Worm (Caenorhabditis elegans) whole organism, L4 larva: Measurements from ENCODE around the gene C55B6.7.

Experiments
- F10B5.3 ChIP-seq: sonication (generic microtip); optimal IDR thresholded peaks from 2 replicates; lab custom pipeline; 2016; ENCODE audit warnings: mild to moderate bottlenecking, missing genetic modification characterization, missing compliant biosample characterization
- T20F7.1 ChIP-seq: fragments of 200-800 bp; sonication (Bioruptor generic); optimal IDR thresholded peaks from 2 replicates; lab custom pipeline; 2018; ENCODE audit warnings: mild to moderate bottlenecking, missing genetic modification characterization, missing compliant biosample characterization
- T26A8.4 ChIP-seq: fragments of 200-800 bp; sonication (Bioruptor generic); IDR thresholded peaks from 2 replicates; pipeline ENCODE4 v1.3.6; 2022; ENCODE audit warnings: missing genetic modification characterization, missing compliant biosample characterization
- Y105C5A.15 ChIP-seq: fragments of 200-800 bp; sonication (Bioruptor generic); IDR thresholded peaks from 2 replicates; pipeline ENCODE4 v1.3.6; 2022; ENCODE audit warnings: missing genetic modification characterization, missing compliant biosample characterization
- Y5F2A.4 ChIP-seq: fragments of 200-800 bp; sonication (Bioruptor generic); optimal IDR thresholded peaks from 2 replicates; lab custom pipeline; 2018; ENCODE audit warnings: mild to moderate bottlenecking, missing genetic modification characterization, missing compliant biosample characterization
- aha-1 ChIP-seq: fragments of 150-350 bp; peaks from one replicate; lab custom pipeline; 2014; ENCODE audit warnings: missing biosample characterization, missing genetic modification characterization
- ceh-32 ChIP-seq: sonication (generic microtip); optimal IDR thresholded peaks from 2 replicates; lab custom pipeline; 2016; ENCODE audit warnings: mild to moderate bottlenecking, missing genetic modification characterization, missing compliant biosample characterization; ENCODE audit not compliant: poor library complexity
- ces-1 ChIP-seq: fragments of 150-350 bp; sonication (generic microtip); optimal IDR thresholded peaks from 4 replicates; lab custom pipeline; 2014; ENCODE audit warnings: missing biosample characterization, missing genetic modification reagents, missing genetic modification characterization
- dpl-1 ChIP-seq: fragments of 150-350 bp; optimal IDR thresholded peaks from 2 replicates; lab custom pipeline; 2014; ENCODE audit warnings: missing biosample characterization, missing genetic modification reagents, missing genetic modification characterization
- dve-1 ChIP-seq: sonication (generic microtip); optimal IDR thresholded peaks from 2 replicates; lab custom pipeline; 2017; ENCODE audit warnings: antibody characterized with exemption, mild to moderate bottlenecking, missing genetic modification characterization, missing compliant biosample characterization; ENCODE audit not compliant: insufficient read depth
- egl-27 ChIP-seq: sonication (generic microtip); optimal IDR thresholded peaks from 3 replicates; lab custom pipeline; 2017; ENCODE audit warnings: missing biosample characterization, missing genetic modification reagents, missing genetic modification characterization
- hif-1 ChIP-seq, 2 experiments: sonication (generic microtip); optimal IDR thresholded peaks; 2 replicates each; lab custom pipeline; 2016 to 2017; ENCODE audit warnings: missing compliant biosample characterization in 2 of 2, missing genetic modification characterization in 2 of 2, missing genetic modification reagents in 2 of 2, missing genotype in 2 of 2, mild to moderate bottlenecking in 1 of 2
- hlh-11 ChIP-seq: fragments of 200-800 bp; sonication (Bioruptor generic); optimal IDR thresholded peaks from 2 replicates; lab custom pipeline; 2018; ENCODE audit warnings: mild to moderate bottlenecking, missing genetic modification characterization, missing compliant biosample characterization
- hlh-30 ChIP-seq: sonication (generic microtip); optimal IDR thresholded peaks from 2 replicates; lab custom pipeline; 2017; ENCODE audit warnings: antibody characterized with exemption, mild to moderate bottlenecking, missing genetic modification characterization, missing compliant biosample characterization; ENCODE audit not compliant: insufficient read depth
- hmg-1.1 ChIP-seq: fragments of 200-800 bp; sonication (Bioruptor generic); IDR thresholded peaks from 2 replicates; pipeline ENCODE4 v1.3.6; 2022; ENCODE audit warnings: missing genetic modification reagents, missing genetic modification characterization, missing compliant biosample characterization
- jun-1 ChIP-seq: fragments of 150-350 bp; optimal IDR thresholded peaks from 2 replicates; lab custom pipeline; 2014; ENCODE audit warnings: missing biosample characterization, missing genetic modification reagents, missing genetic modification characterization
- lin-15B ChIP-seq: fragments of 150-350 bp; sonication (generic microtip); optimal IDR thresholded peaks from 3 replicates; lab custom pipeline; 2014; ENCODE audit warnings: missing biosample characterization, missing genetic modification characterization
- madf-9 ChIP-seq: fragments of 200-800 bp; sonication (Bioruptor generic); conservative IDR thresholded peaks from 2 replicates; pipeline ENCODE4 v1.3.6; 2022; ENCODE audit warnings: missing genetic modification reagents, missing genetic modification characterization, missing compliant biosample characterization
- mdt-29 ChIP-seq: fragments of 200-800 bp; sonication (Bioruptor generic); IDR thresholded peaks from 2 replicates; pipeline ENCODE4 v1.3.6; 2022; ENCODE audit warnings: missing genetic modification reagents, missing genetic modification characterization, missing compliant biosample characterization
- mes-2 ChIP-seq: sonication (generic microtip); optimal IDR thresholded peaks from 2 replicates; lab custom pipeline; 2016; ENCODE audit warnings: missing genotype, mild to moderate bottlenecking, missing genetic modification characterization, missing compliant biosample characterization; ENCODE audit not compliant: poor library complexity, severe bottlenecking
- mxl-3 ChIP-seq: fragments of 200-800 bp; sonication (Bioruptor generic); optimal IDR thresholded peaks from 2 replicates; lab custom pipeline; 2018; ENCODE audit warnings: mild to moderate bottlenecking, missing genetic modification characterization, missing compliant biosample characterization
- nhr-11 ChIP-seq: fragments of 150-350 bp; optimal IDR thresholded peaks from 2 replicates; lab custom pipeline; 2014; ENCODE audit warnings: missing biosample characterization, missing genetic modification characterization
- nhr-111 ChIP-seq: fragments of 200-800 bp; sonication (Bioruptor generic); optimal IDR thresholded peaks from 2 replicates; lab custom pipeline; 2018; ENCODE audit warnings: mild to moderate bottlenecking, missing genetic modification characterization, missing compliant biosample characterization
- nhr-25 ChIP-seq: sonication (generic microtip); optimal IDR thresholded peaks from 2 replicates; lab custom pipeline; 2017; ENCODE audit warnings: missing genetic modification characterization, mild to moderate bottlenecking, missing compliant biosample characterization, antibody characterized with exemption, moderate library complexity, borderline replicate concordance; ENCODE audit not compliant: insufficient read depth
- nhr-48 ChIP-seq: sonication (generic microtip); optimal IDR thresholded peaks from 2 replicates; lab custom pipeline; 2016; ENCODE audit warnings: mild to moderate bottlenecking, missing genetic modification characterization, missing compliant biosample characterization
- saeg-2 ChIP-seq: fragments of 200-800 bp; sonication (Bioruptor generic); IDR thresholded peaks from 2 replicates; pipeline ENCODE4 v1.3.6; 2022; ENCODE audit warnings: missing genetic modification reagents, missing genetic modification characterization, missing compliant biosample characterization
- spr-3 ChIP-seq: fragments of 200-800 bp; sonication (Bioruptor generic); optimal IDR thresholded peaks from 2 replicates; lab custom pipeline; 2018; ENCODE audit warnings: mild to moderate bottlenecking, missing genetic modification characterization, missing compliant biosample characterization
- tra-1 ChIP-seq: fragments of 200-800 bp; sonication (Bioruptor generic); IDR thresholded peaks from 2 replicates; pipeline ENCODE4 v1.3.6; 2022; ENCODE audit warnings: missing genetic modification reagents, missing genetic modification characterization, missing compliant biosample characterization
- unc-39 ChIP-seq: sonication (generic microtip); optimal IDR thresholded peaks from 2 replicates; lab custom pipeline; 2017; ENCODE audit warnings: missing biosample characterization, missing genetic modification characterization
- zfp-3 ChIP-seq: fragments of 200-800 bp; sonication (Bioruptor generic); conservative IDR thresholded peaks from 2 replicates; pipeline ENCODE4 v1.3.6; 2022; ENCODE audit warnings: missing genetic modification reagents, missing genetic modification characterization, missing compliant biosample characterization
- zip-11 ChIP-seq: fragments of 200-800 bp; sonication (Bioruptor generic); IDR thresholded peaks from 2 replicates; pipeline ENCODE4 v1.3.6; 2022; ENCODE audit warnings: missing genetic modification characterization, missing compliant biosample characterization
- zip-2 ChIP-seq: fragments of 150-350 bp; optimal IDR thresholded peaks from 2 replicates; lab custom pipeline; 2014; ENCODE audit warnings: missing biosample characterization, missing genetic modification characterization

C55B6.7 gene

ce11 chrX:7210467-7211107 lies 18.8 kb upstream of the C55B6.7 start:
- TF ChIP-seq hlh-11 (peak; percentile 44), nhr-11 (tag; lab: Kevin White, UChicago) (peak; percentile 6), zip-11 (GFP tag; lab: Robert Waterston, UW) (no peak), Y105C5A.15 (GFP tag; lab: Robert Waterston, UW) (no peak), hlh-30 (tag; lab: Kevin White, UChicago) (peak; percentile 15), dve-1 (tag; lab: Kevin White, UChicago) (no peak), mxl-3 (GFP tag; lab: Kevin White, UChicago) (peak; percentile 32)
- TF ChIP-seq, all 104 proteins: peak for 4

ce11 chrX:7209151-7209550 lies 17.4 kb upstream of the C55B6.7 start:
- TF ChIP-seq T20F7.1 (GFP tag; lab: Kevin White, UChicago) (no peak), aha-1 (peak; percentile 34), zip-11 (GFP tag; lab: Robert Waterston, UW) (no peak), hmg-1.1 (no peak)
- TF ChIP-seq, all 104 proteins: peak for 1

ce11 chrX:7206419-7206818 lies 14.6 kb upstream of the C55B6.7 start, which contains the start of gene ZK867.2:
Gene ZK867.2, plus strand, starts transcription at chrX:7206719.
- TF ChIP-seq Y5F2A.4 (GFP tag; lab: Kevin White, UChicago) (no peak), jun-1 (tag; lab: Kevin White, UChicago) (no peak), nhr-111 (GFP tag; lab: Kevin White, UChicago) (no peak), mes-2 (tag; lab: Kevin White, UChicago) (no peak), ces-1 (GFP tag; lab: Kevin White, UChicago) (no peak), unc-39 (tag; lab: Kevin White, UChicago) (no peak), egl-27 (no peak), hif-1 (tag; optimal IDR thresholded peaks at IDR 0.05; lab: Kevin White, UChicago) (no peak), mdt-29 (GFP tag; lab: Robert Waterston, UW) (no peak), nhr-48 (tag; lab: Kevin White, UChicago) (no peak), zip-2 (tag; lab: Kevin White, UChicago) (no peak), zfp-3 (GFP tag; lab: Robert Waterston, UW) (no peak), dpl-1 (GFP tag; lab: Kevin White, UChicago) (no peak), nhr-25 (tag; lab: Kevin White, UChicago) (no peak), F10B5.3 (tag; lab: Kevin White, UChicago) (no peak), ceh-32 (no peak), spr-3 (no peak), lin-15B (tag; lab: Kevin White, UChicago) (no peak)
- TF ChIP-seq, all 104 proteins: peak for 0

DNA sequence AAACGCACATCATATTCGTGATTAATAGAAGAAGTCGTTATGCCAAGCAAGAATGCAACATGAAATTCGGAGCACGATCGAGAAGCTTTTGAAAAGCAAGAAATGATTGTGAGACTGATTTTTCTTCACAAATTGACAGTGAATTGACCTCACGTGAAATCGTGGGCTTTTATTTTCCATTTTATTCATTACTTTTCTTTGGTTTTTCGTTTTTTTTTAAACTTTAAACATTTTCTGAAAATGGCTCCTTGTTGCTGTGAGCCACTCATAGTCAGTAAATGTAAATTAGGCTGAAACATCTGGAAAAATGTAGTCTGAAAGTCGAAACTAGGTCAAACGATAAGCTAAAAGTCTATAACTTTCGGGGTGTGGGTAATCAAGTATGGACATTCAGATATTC lies 13.4 kb upstream of the C55B6.7 start, which contains the start of gene C55B6.5:
C55B6.5 (minus strand) TSS at position 101 of the 400 bp plus-strand sequence.
- TF ChIP-seq F10B5.3 (tag; lab: Kevin White, UChicago) = no peak
- no peak for TF ChIP-seq tra-1
- no peak for TF ChIP-seq ceh-32
- no peak for TF ChIP-seq madf-9 (GFP tag; lab: Robert Waterston, UW)
- TF ChIP-seq unc-39 (tag; lab: Kevin White, UChicago) = no peak

DNA sequence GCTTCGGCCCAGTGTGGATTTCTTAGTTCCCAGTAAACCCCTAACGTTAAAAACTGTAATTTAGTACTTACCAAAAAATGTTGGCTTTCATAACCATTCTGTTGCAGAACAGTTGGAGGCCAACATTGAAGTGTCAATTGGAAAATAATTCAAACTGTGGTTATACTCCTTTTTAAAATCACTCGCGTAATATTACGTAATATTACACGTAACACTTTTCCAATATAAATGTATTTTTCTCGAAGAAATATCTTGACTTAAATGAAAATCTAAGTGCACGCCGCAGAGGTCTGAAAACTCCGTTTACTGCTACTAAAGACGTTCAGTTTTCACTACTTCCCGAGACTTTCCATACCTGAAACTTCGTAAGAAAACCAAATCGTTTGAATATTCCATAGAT lies 12.4 kb upstream of the C55B6.7 start:
- no peak for TF ChIP-seq T26A8.4
- TF ChIP-seq zip-11 (GFP tag; lab: Robert Waterston, UW) = no peak
- no peak for TF ChIP-seq nhr-111 (GFP tag; lab: Kevin White, UChicago)
- TF ChIP-seq saeg-2 (GFP tag; lab: Robert Waterston, UW) = no peak
- no peak for TF ChIP-seq hlh-30 (tag; lab: Kevin White, UChicago)
